Worm (Caenorhabditis elegans): ENCODE results near the gene fbxc-55.
"Not testable (repeated sequence)": the region's sequence is repeated elsewhere in the genome, so short reads cannot be mapped to it uniquely, and the experiment has no call there.

Gene fbxc-55

ce11 chrII:3189038-3189437, 19.0 kb upstream of the fbxc-55 start, which contains the start of gene Y27F2A.11:
TSS of gene Y27F2A.11 (plus strand) at chrII:3189338.
- TF ChIP-seq B0035.1 (tag; optimal IDR thresholded peaks at IDR 0.05); tbx-9 (tag; optimal IDR thresholded peaks at IDR 0.05; ENCODE audit: borderline replicate concordance); nfya-1 (tag; optimal IDR thresholded peaks at IDR 0.05; ENCODE audit: borderline replicate concordance, insufficient read depth): not testable (repeated sequence)

DNA sequence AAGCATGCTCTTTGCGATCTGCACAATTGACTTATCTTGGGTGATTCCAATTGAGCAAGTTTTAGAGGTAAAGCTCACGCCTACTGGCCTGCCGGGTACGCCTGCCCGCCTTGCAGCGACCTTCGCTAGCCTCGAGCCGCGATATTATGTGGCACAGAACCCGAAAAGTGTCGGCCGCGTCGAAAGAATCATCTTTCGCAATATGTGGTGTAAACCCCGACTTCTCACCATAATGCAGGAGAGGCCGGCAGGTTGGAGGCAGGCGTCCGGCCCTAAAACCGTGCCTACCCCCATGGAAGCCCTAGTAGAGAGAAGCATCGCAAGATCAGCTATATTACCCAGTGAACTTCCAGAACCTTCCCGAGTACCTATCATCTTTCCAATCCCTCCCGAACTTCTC, 15.9 kb upstream of the fbxc-55 start:
- TF ChIP-seq dpl-1 (GFP tag; optimal IDR thresholded peaks at IDR 0.05) (no peak), zfh-2 (GFP tag; conservative IDR thresholded peaks at IDR 0.05) (peak; percentile 67)

DNA sequence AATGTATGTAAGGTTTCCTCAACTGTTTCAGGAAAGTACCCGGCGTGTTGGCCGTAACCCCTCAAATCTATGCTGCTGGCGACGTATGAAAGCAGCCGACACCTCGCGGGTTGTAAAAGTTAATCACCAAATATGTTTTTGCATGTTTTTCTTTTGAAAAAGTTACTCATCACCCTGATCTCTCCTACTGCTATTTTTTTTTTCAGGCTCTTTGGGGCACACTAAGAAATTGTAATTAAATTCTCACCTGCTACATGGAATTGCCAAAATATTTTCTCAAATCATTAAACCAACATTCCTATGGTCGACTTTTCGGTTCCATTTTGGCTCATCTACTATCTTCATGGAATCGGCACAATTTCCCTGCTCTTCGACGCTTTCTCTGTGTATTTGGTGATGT, 14.9 kb upstream of the fbxc-55 start, which contains the start of gene sri-78:
Gene sri-78 (plus strand): TSS at position 301 of the 400 bp plus-strand sequence.
- TF ChIP-seq bed-1 (GFP tag; IDR thresholded peaks at IDR 0.05); cebp-1 (GFP tag; IDR thresholded peaks at IDR 0.05); cebp-1 (tag; optimal IDR thresholded peaks at IDR 0.05); aptf-2 (GFP tag; conservative IDR thresholded peaks at IDR 0.05): not testable (repeated sequence)

DNA sequence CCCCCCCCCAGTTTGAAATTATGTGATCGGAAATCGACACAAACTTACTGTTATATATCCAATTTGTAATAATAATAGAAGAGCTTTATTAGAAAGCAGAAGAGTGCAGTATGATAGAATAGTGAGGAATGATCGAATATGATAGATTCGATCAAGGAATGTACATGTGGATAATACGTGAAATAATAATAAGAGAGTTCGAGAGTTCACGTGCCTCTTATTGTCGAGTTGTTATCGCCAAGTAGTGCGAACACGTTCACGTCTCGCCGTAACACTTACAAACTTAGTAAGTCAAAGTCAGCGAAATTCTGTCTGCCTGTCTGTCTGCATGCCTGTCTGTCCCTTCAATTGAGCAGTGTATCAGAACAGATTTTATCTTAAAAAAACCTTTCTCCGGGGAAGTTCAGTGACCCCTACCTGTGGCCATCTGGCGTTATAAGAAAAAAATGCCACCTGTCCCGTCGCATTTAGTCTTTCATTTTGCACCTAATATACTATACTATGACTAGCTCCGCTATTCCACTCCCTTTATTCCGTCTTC, 13.4 kb upstream of the fbxc-55 start, which contains the start of the genes Y27F2A.6 and Y27F2A.8:
Gene Y27F2A.6 (minus strand): TSS at position 101 of the 541 bp plus-strand sequence.
Gene Y27F2A.8 (plus strand): TSS at position 491 of the 541 bp plus-strand sequence.
- TF ChIP-seq tbp1 (GFP tag; optimal IDR thresholded peaks at IDR 0.05); zim-3 (tag; optimal IDR thresholded peaks at IDR 0.05); rec-8 (tag; optimal IDR thresholded peaks at IDR 0.05): not testable (repeated sequence)

ce11 chrII:3177663-3178062, 7.7 kb upstream of the fbxc-55 start, which contains the start of gene sri-40:
TSS of gene sri-40 (plus strand) at chrII:3177963.
- not testable (repeated sequence) for TF ChIP-seq tbx-9 (tag; optimal IDR thresholded peaks at IDR 0.05; ENCODE audit: borderline replicate concordance); ztf-26 (tag; optimal IDR thresholded peaks at IDR 0.05); T07F8.4 (tag; optimal IDR thresholded peaks at IDR 0.05)

ce11 chrII:3172176-3172575, 2.2 kb upstream of the fbxc-55 start, which contains the start of gene Y27F2A.10:
TSS of gene Y27F2A.10 (minus strand) at chrII:3172276.
- no peak for TF ChIP-seq D2030.7 (GFP tag; IDR thresholded peaks at IDR 0.05)
- TF ChIP-seq F39B2.1 (GFP tag; IDR thresholded peaks at IDR 0.05), result no peak
- no peak for TF ChIP-seq ztf-3 (GFP tag; optimal IDR thresholded peaks at IDR 0.05)
- TF ChIP-seq pha-4 (tag; optimal IDR thresholded peaks at IDR 0.05), result no peak
- no peak for TF ChIP-seq dpl-1 (GFP tag; optimal IDR thresholded peaks at IDR 0.05)
- TF ChIP-seq cebp-2 (GFP tag; IDR thresholded peaks at IDR 0.05), result no peak
- TF ChIP-seq rcor-1 (GFP tag; IDR thresholded peaks at IDR 0.05), result no peak

- no peak for TF ChIP-seq ccch-3 (GFP tag; optimal IDR thresholded peaks at IDR 0.05)
- no peak for TF ChIP-seq hlh-26 (GFP tag; conservative IDR thresholded peaks at IDR 0.05)
- TF ChIP-seq ekl-4 (GFP tag; IDR thresholded peaks at IDR 0.05), result no peak
- TF ChIP-seq let-526 (GFP tag; IDR thresholded peaks at IDR 0.05), result no peak
- TF ChIP-seq Y79H2A.3 (GFP tag; conservative IDR thresholded peaks at IDR 0.05), result no peak
These were observed 11.0 kb downstream of the fbxc-55 start, which contains the start of gene sri-34 for ce11 chrII:3158985-3159384. TSS of gene sri-34 (minus strand) at chrII:3159085.
